Worm (Caenorhabditis elegans): Measurements from ENCODE around the gene mlp-1.

mlp-1 gene

ce11 chrIII:5992043-5992442, 17.2 kb upstream of the mlp-1 start:
- TF ChIP-seq flt-1 (GFP tag; IDR thresholded peaks at IDR 0.05) (0 out of 2 replicates have a peak, but pooled peaks have one; percentile 37), cog-1 (tag; optimal IDR thresholded peaks at IDR 0.05) (no peak)

ce11 chrIII:5991142-5991930, 16.5 kb upstream of the mlp-1 start, which contains the start of gene T04C9.2:
Gene T04C9.2 (plus strand): TSS chrIII:5991880.
- TF ChIP-seq ztf-23 (GFP tag; IDR thresholded peaks at IDR 0.05) (no peak), tab-1 (GFP tag; IDR thresholded peaks at IDR 0.05) (no peak), flt-1 (GFP tag; IDR thresholded peaks at IDR 0.05) (no peak), T22C8.4 (GFP tag; IDR thresholded peaks at IDR 0.05) (no peak)

ce11 chrIII:5990090-5990489, 15.2 kb upstream of the mlp-1 start:
- no peak for TF ChIP-seq med-1 (GFP tag; optimal IDR thresholded peaks at IDR 0.05; ENCODE audit: insufficient read depth)
- no peak for TF ChIP-seq cog-1 (tag; optimal IDR thresholded peaks at IDR 0.05)
- no peak for TF ChIP-seq klf-2 (GFP tag; conservative IDR thresholded peaks at IDR 0.05)
- no peak for TF ChIP-seq ref-1 (GFP tag; conservative IDR thresholded peaks at IDR 0.05)
- TF ChIP-seq tab-1 (GFP tag; IDR thresholded peaks at IDR 0.05): no peak
- TF ChIP-seq ztf-23 (GFP tag; IDR thresholded peaks at IDR 0.05): no peak
- TF ChIP-seq flt-1 (GFP tag; IDR thresholded peaks at IDR 0.05): no peak
- TF ChIP-seq T22C8.4 (GFP tag; IDR thresholded peaks at IDR 0.05): no peak
- TF ChIP-seq ztf-29 (GFP tag; IDR thresholded peaks at IDR 0.05): no peak

ce11 chrIII:5988991-5989726, 14.3 kb upstream of the mlp-1 start:
- no peak for TF ChIP-seq ztf-29 (GFP tag; IDR thresholded peaks at IDR 0.05)
- TF ChIP-seq ztf-23 (GFP tag; IDR thresholded peaks at IDR 0.05): no peak
- TF ChIP-seq cog-1 (tag; optimal IDR thresholded peaks at IDR 0.05): no peak
- TF ChIP-seq T22C8.4 (GFP tag; IDR thresholded peaks at IDR 0.05): no peak
- TF ChIP-seq klf-2 (GFP tag; conservative IDR thresholded peaks at IDR 0.05): no peak
- TF ChIP-seq flt-1 (GFP tag; IDR thresholded peaks at IDR 0.05): no peak
- TF ChIP-seq med-1 (GFP tag; optimal IDR thresholded peaks at IDR 0.05; ENCODE audit: insufficient read depth): no peak
- TF ChIP-seq ref-1 (GFP tag; conservative IDR thresholded peaks at IDR 0.05): no peak
- no peak for TF ChIP-seq tab-1 (GFP tag; IDR thresholded peaks at IDR 0.05)

- TF ChIP-seq klf-2 (GFP tag; conservative IDR thresholded peaks at IDR 0.05) (no peak), T22C8.4 (GFP tag; IDR thresholded peaks at IDR 0.05) (no peak), ztf-29 (GFP tag; IDR thresholded peaks at IDR 0.05) (no peak), flt-1 (GFP tag; IDR thresholded peaks at IDR 0.05) (no peak), ref-1 (GFP tag; conservative IDR thresholded peaks at IDR 0.05) (no peak), cog-1 (tag; optimal IDR thresholded peaks at IDR 0.05) (no peak)
These were observed 13.6 kb upstream of the mlp-1 start for ce11 chrIII:5988461-5988860.

- TF ChIP-seq ref-1 (GFP tag; conservative IDR thresholded peaks at IDR 0.05) (no peak), ztf-29 (GFP tag; IDR thresholded peaks at IDR 0.05) (no peak), cog-1 (tag; optimal IDR thresholded peaks at IDR 0.05) (no peak), med-1 (GFP tag; optimal IDR thresholded peaks at IDR 0.05; ENCODE audit: insufficient read depth) (no peak), klf-2 (GFP tag; conservative IDR thresholded peaks at IDR 0.05) (no peak), flt-1 (GFP tag; IDR thresholded peaks at IDR 0.05) (no peak), T22C8.4 (GFP tag; IDR thresholded peaks at IDR 0.05) (no peak), tab-1 (GFP tag; IDR thresholded peaks at IDR 0.05) (no peak)
These were observed 13.2 kb upstream of the mlp-1 start for ce11 chrIII:5988010-5988409.

- TF ChIP-seq T22C8.4 (GFP tag; IDR thresholded peaks at IDR 0.05): no peak
- no peak for TF ChIP-seq flt-1 (GFP tag; IDR thresholded peaks at IDR 0.05)
- TF ChIP-seq ztf-29 (GFP tag; IDR thresholded peaks at IDR 0.05): no peak
- TF ChIP-seq med-1 (GFP tag; optimal IDR thresholded peaks at IDR 0.05; ENCODE audit: insufficient read depth): no peak
- TF ChIP-seq klf-2 (GFP tag; conservative IDR thresholded peaks at IDR 0.05): no peak
- no peak for TF ChIP-seq ref-1 (GFP tag; conservative IDR thresholded peaks at IDR 0.05)
- TF ChIP-seq cog-1 (tag; optimal IDR thresholded peaks at IDR 0.05): no peak
- TF ChIP-seq ztf-23 (GFP tag; IDR thresholded peaks at IDR 0.05): no peak
- TF ChIP-seq tab-1 (GFP tag; IDR thresholded peaks at IDR 0.05): no peak
These were observed 10.5 kb upstream of the mlp-1 start, which contains the start of gene T04C9.3 for ce11 chrIII:5985340-5985739. Gene T04C9.3 (plus strand): TSS chrIII:5985640.

ce11 chrIII:5982753-5983390, 8.0 kb upstream of the mlp-1 start:
- TF ChIP-seq cog-1 (tag; optimal IDR thresholded peaks at IDR 0.05): no peak
- TF ChIP-seq ztf-29 (GFP tag; IDR thresholded peaks at IDR 0.05): no peak
- TF ChIP-seq ref-1 (GFP tag; conservative IDR thresholded peaks at IDR 0.05): no peak
- no peak for TF ChIP-seq klf-2 (GFP tag; conservative IDR thresholded peaks at IDR 0.05)
- TF ChIP-seq med-1 (GFP tag; optimal IDR thresholded peaks at IDR 0.05; ENCODE audit: insufficient read depth): no peak
- TF ChIP-seq flt-1 (GFP tag; IDR thresholded peaks at IDR 0.05): no peak
- TF ChIP-seq tab-1 (GFP tag; IDR thresholded peaks at IDR 0.05): no peak
- no peak for TF ChIP-seq ztf-23 (GFP tag; IDR thresholded peaks at IDR 0.05)
- no peak for TF ChIP-seq T22C8.4 (GFP tag; IDR thresholded peaks at IDR 0.05)

- no peak for TF ChIP-seq T22C8.4 (GFP tag; IDR thresholded peaks at IDR 0.05)
- no peak for TF ChIP-seq cog-1 (tag; optimal IDR thresholded peaks at IDR 0.05)
- TF ChIP-seq flt-1 (GFP tag; IDR thresholded peaks at IDR 0.05): no peak
- TF ChIP-seq ztf-29 (GFP tag; IDR thresholded peaks at IDR 0.05): no peak
- TF ChIP-seq med-1 (GFP tag; optimal IDR thresholded peaks at IDR 0.05; ENCODE audit: insufficient read depth): no peak
- TF ChIP-seq ztf-23 (GFP tag; IDR thresholded peaks at IDR 0.05): no peak
- no peak for TF ChIP-seq tab-1 (GFP tag; IDR thresholded peaks at IDR 0.05)
These were observed 7.2 kb upstream of the mlp-1 start, which contains the start of gene frm-2 for ce11 chrIII:5982026-5982425. Gene frm-2 (minus strand): TSS chrIII:5982126.
